Worm (Caenorhabditis elegans): ENCODE measurements around the gene pgp-14.

- TF ChIP-seq skn-1 (tag; optimal IDR thresholded peaks at IDR 0.05) (no peak), nhr-77 (tag; optimal IDR thresholded peaks at IDR 0.05) (no peak), ceh-16 (tag; optimal IDR thresholded peaks at IDR 0.05) (no peak), aly-2 (tag; optimal IDR thresholded peaks at IDR 0.05) (no peak)
These were observed 19.3 kb downstream of the pgp-14 start for ce11 chrX:12730075-12730474.
